Fruit fly (Drosophila melanogaster) whole organism, embryonic: ENCODE data around the gene CG2444.

Experiments
- Aef1 ChIP-seq: fragments of 200-800 bp; sonication (Bioruptor generic); IDR thresholded peaks from 3 replicates; pipeline ENCODE4 v1.3.6; 2022; ENCODE audit warnings: missing biosample characterization, missing genetic modification characterization
- Atf3 ChIP-seq: fragments of 200-800 bp; sonication (Bioruptor generic); optimal IDR thresholded peaks from 3 replicates; lab custom pipeline; 2016; ENCODE audit warnings: missing biosample characterization, missing genetic modification characterization
- Bgb ChIP-seq: fragments of 200-800 bp; sonication (Bioruptor generic); IDR thresholded peaks from 2 replicates; pipeline ENCODE4 v1.3.6; 2022; ENCODE audit warnings: missing biosample characterization, missing genetic modification characterization; ENCODE audit not compliant: partially characterized antibody
- CG13624 ChIP-seq: fragments of 200-800 bp; sonication (Bioruptor generic); optimal IDR thresholded peaks from 2 replicates; lab custom pipeline; 2016; ENCODE audit warnings: missing biosample characterization, missing genetic modification characterization
- CG14014 ChIP-seq: fragments of 200-800 bp; sonication (Bioruptor generic); IDR thresholded peaks from 2 replicates; pipeline ENCODE4 v1.3.6; 2022; ENCODE audit warnings: missing biosample characterization, missing genetic modification characterization
- CG17361 ChIP-seq: fragments of 200-800 bp; sonication (Bioruptor generic); IDR thresholded peaks from 3 replicates; pipeline ENCODE4 v1.3.6; 2022; ENCODE audit warnings: missing biosample characterization, missing genetic modification characterization
- CG2202 ChIP-seq: fragments of 200-800 bp; sonication (Bioruptor generic); optimal IDR thresholded peaks from 2 replicates; lab custom pipeline; 2018; ENCODE audit warnings: missing biosample characterization, mild to moderate bottlenecking, missing genetic modification characterization
- CG3163 ChIP-seq: fragments of 200-800 bp; sonication (Bioruptor generic); optimal IDR thresholded peaks from 3 replicates; lab custom pipeline; 2016; ENCODE audit warnings: missing biosample characterization, missing genetic modification characterization
- CG32532 ChIP-seq: fragments of 200-800 bp; sonication (Bioruptor generic); IDR thresholded peaks from 2 replicates; pipeline ENCODE4 v1.3.6; 2022; ENCODE audit warnings: missing biosample characterization, missing genetic modification characterization
- CG4730 ChIP-seq: fragments of 200-800 bp; sonication (Bioruptor generic); IDR thresholded peaks from 2 replicates; pipeline ENCODE4 v1.3.6; 2022; ENCODE audit warnings: missing biosample characterization, missing genetic modification characterization
- CG5245 ChIP-seq: fragments of 200-800 bp; sonication (Bioruptor generic); optimal IDR thresholded peaks from 3 replicates; lab custom pipeline; 2016; ENCODE audit warnings: missing biosample characterization, missing genetic modification characterization
- CG6765 ChIP-seq: fragments of 200-800 bp; sonication (Bioruptor generic); optimal IDR thresholded peaks from 3 replicates; lab custom pipeline; 2017; ENCODE audit warnings: missing biosample characterization, mild to moderate bottlenecking, missing genetic modification characterization
- CG7928 ChIP-seq: fragments of 200-800 bp; sonication (Bioruptor generic); optimal IDR thresholded peaks from 2 replicates; lab custom pipeline; 2017; ENCODE audit warnings: missing biosample characterization, mild to moderate bottlenecking, missing genetic modification characterization
- CG8478 ChIP-seq: fragments of >200 bp; optimal IDR thresholded peaks from 2 replicates; lab custom pipeline; 2018
- CHES-1-like ChIP-seq: fragments of 200-800 bp; sonication (Bioruptor generic); optimal IDR thresholded peaks from 2 replicates; lab custom pipeline; 2016; ENCODE audit warnings: missing biosample characterization, missing genetic modification characterization
- D ChIP-seq, 2 experiments: fragments of 200-800 bp in 1 of 2; fragments of >200 bp in 1 of 2; sonication (Bioruptor generic) in 1 of 2; optimal IDR thresholded peaks; 2 replicates in 1 of 2; 3 replicates in 1 of 2; lab custom pipeline; 2017; ENCODE audit warnings: mild to moderate bottlenecking in 1 of 2, missing biosample characterization in 1 of 2, missing genetic modification characterization in 1 of 2, missing genetic modification reagents in 1 of 2
- D19A ChIP-seq: fragments of 200-800 bp; optimal IDR thresholded peaks from 3 replicates; lab custom pipeline; 2019; ENCODE audit warnings: missing biosample characterization, mild to moderate bottlenecking, missing genetic modification characterization, moderate library complexity
- Dip2 ChIP-seq: fragments of 200-800 bp; sonication (Bioruptor generic); IDR thresholded peaks from 2 replicates; pipeline ENCODE4 v1.3.6; 2022; ENCODE audit warnings: missing biosample characterization, missing genetic modification characterization
- Doc3 ChIP-seq: fragments of 200-800 bp; sonication (Bioruptor generic); IDR thresholded peaks from 3 replicates; pipeline ENCODE4 v1.3.6; 2022; ENCODE audit warnings: missing biosample characterization, missing genetic modification characterization; ENCODE audit not compliant: partially characterized antibody
- HLH3B ChIP-seq: fragments of 200-800 bp; sonication (Bioruptor generic); IDR thresholded peaks from 2 replicates; pipeline ENCODE4 v1.3.6; 2022; ENCODE audit warnings: missing biosample characterization, missing genetic modification characterization
- Hr3 ChIP-seq: fragments of 200-800 bp; sonication (Bioruptor generic); optimal IDR thresholded peaks from 3 replicates; lab custom pipeline; 2016; ENCODE audit warnings: missing biosample characterization, missing genetic modification characterization
- Mad ChIP-seq: fragments of 200-800 bp; sonication (Bioruptor generic); optimal IDR thresholded peaks from 2 replicates; lab custom pipeline; 2016; ENCODE audit warnings: missing biosample characterization, missing genetic modification characterization
- Mrtf ChIP-seq: fragments of 200-800 bp; sonication (Bioruptor generic); IDR thresholded peaks from 3 replicates; pipeline ENCODE4 v1.3.6; 2022; ENCODE audit warnings: missing biosample characterization, missing genetic modification characterization
- Rfx ChIP-seq: fragments of 200-800 bp; sonication (Bioruptor generic); IDR thresholded peaks from 2 replicates; pipeline ENCODE4 v1.3.6; 2022; ENCODE audit warnings: missing biosample characterization, missing genetic modification characterization
- Six4 ChIP-seq: fragments of 200-800 bp; sonication (Bioruptor generic); optimal IDR thresholded peaks from 2 replicates; lab custom pipeline; 2016; ENCODE audit warnings: missing biosample characterization, missing genetic modification characterization
- Sox100B ChIP-seq: fragments of 200-800 bp; sonication (Bioruptor generic); optimal IDR thresholded peaks from 3 replicates; lab custom pipeline; 2018; ENCODE audit warnings: missing biosample characterization, mild to moderate bottlenecking, missing genetic modification characterization
- Tbp ChIP-seq: fragments of >200 bp; optimal IDR thresholded peaks from 2 replicates; lab custom pipeline; 2018; ENCODE audit warnings: missing biosample characterization, missing genetic modification characterization
- Xbp1 ChIP-seq: fragments of 200-800 bp; sonication (Bioruptor generic); optimal IDR thresholded peaks from 3 replicates; lab custom pipeline; 2016; ENCODE audit warnings: missing biosample characterization, mild to moderate bottlenecking, missing genetic modification characterization
- Xrp1 ChIP-seq: fragments of 200-800 bp; sonication (Bioruptor generic); IDR thresholded peaks from 2 replicates; pipeline ENCODE4 v1.3.6; 2022; ENCODE audit warnings: missing biosample characterization, missing genetic modification characterization
- ap ChIP-seq: fragments of 200-800 bp; sonication (Bioruptor generic); IDR thresholded peaks from 2 replicates; pipeline ENCODE4 v1.3.6; 2022; ENCODE audit warnings: missing biosample characterization, missing genetic modification characterization
- bbx ChIP-seq: fragments of 200-800 bp; sonication (Bioruptor generic); IDR thresholded peaks from 2 replicates; pipeline ENCODE4 v1.3.6; 2022; ENCODE audit warnings: missing biosample characterization, missing genetic modification characterization; ENCODE audit not compliant: partially characterized antibody
- cas ChIP-seq: fragments of 200-800 bp; sonication (Bioruptor generic); IDR thresholded peaks from 2 replicates; pipeline ENCODE4 v1.3.6; 2022; ENCODE audit warnings: missing biosample characterization, missing genetic modification characterization
- crc ChIP-seq: fragments of 200-800 bp; sonication (Bioruptor generic); optimal IDR thresholded peaks from 2 replicates; lab custom pipeline; 2016; ENCODE audit warnings: missing biosample characterization, missing genetic modification characterization
- eve ChIP-seq, 2 experiments: fragments of >200 bp; optimal IDR thresholded peaks; 2 replicates each; lab custom pipeline; 2017; ENCODE audit warnings: missing biosample characterization in 2 of 2, missing genetic modification characterization in 2 of 2
- fu2 ChIP-seq: fragments of 200-800 bp; sonication (Bioruptor generic); optimal IDR thresholded peaks from 2 replicates; lab custom pipeline; 2016; ENCODE audit warnings: missing biosample characterization, missing genetic modification characterization
- jumu ChIP-seq: fragments of 200-800 bp; sonication (Bioruptor generic); optimal IDR thresholded peaks from 3 replicates; lab custom pipeline; 2016; ENCODE audit warnings: missing biosample characterization, missing genetic modification characterization
- lilli ChIP-seq: fragments of 200-800 bp; sonication (Bioruptor generic); optimal IDR thresholded peaks from 3 replicates; lab custom pipeline; 2016; ENCODE audit warnings: missing biosample characterization, missing genetic modification characterization
- lola ChIP-seq, 3 experiments: fragments of >200 bp in 2 of 3; fragments of 200-800 bp in 1 of 3; sonication (Bioruptor generic) in 1 of 3; optimal IDR thresholded peaks; 2 replicates each; lab custom pipeline; 2017 to 2019; ENCODE audit warnings: missing biosample characterization in 3 of 3, missing genetic modification characterization in 3 of 3, mild to moderate bottlenecking in 1 of 3, moderate library complexity in 1 of 3
- mam ChIP-seq: fragments of 200-800 bp; sonication (Bioruptor generic); optimal IDR thresholded peaks from 3 replicates; lab custom pipeline; 2016; ENCODE audit warnings: missing biosample characterization, missing genetic modification characterization
- otp ChIP-seq: fragments of 200-800 bp; sonication (Bioruptor generic); IDR thresholded peaks from 3 replicates; pipeline ENCODE4, ENCODE4 v1.3.6; 2022; ENCODE audit warnings: missing biosample characterization, missing genetic modification characterization
- pfk ChIP-seq: fragments of 200-800 bp; sonication (Bioruptor generic); optimal IDR thresholded peaks from 2 replicates; lab custom pipeline; 2018; ENCODE audit warnings: missing biosample characterization, mild to moderate bottlenecking, missing genetic modification characterization, moderate library complexity
- ranshi ChIP-seq: fragments of 200-800 bp; sonication (Bioruptor generic); IDR thresholded peaks from 2 replicates; pipeline ENCODE4 v1.3.6; 2022; ENCODE audit warnings: missing biosample characterization, missing genetic modification characterization
- repo ChIP-seq: fragments of 200-800 bp; sonication (Bioruptor generic); optimal IDR thresholded peaks from 2 replicates; lab custom pipeline; 2016; ENCODE audit warnings: missing biosample characterization, missing genetic modification characterization
- row ChIP-seq: fragments of 200-800 bp; sonication (Bioruptor generic); IDR thresholded peaks from 3 replicates; pipeline ENCODE4 v1.3.6; 2022; ENCODE audit warnings: missing biosample characterization, missing genetic modification characterization
- sc ChIP-seq, 3 experiments: fragments of >200 bp in 2 of 3; fragments of 200-800 bp in 1 of 3; sonication (Bioruptor generic) in 1 of 3; optimal IDR thresholded peaks; 2 replicates in 2 of 3; 3 replicates in 1 of 3; lab custom pipeline; 2017; ENCODE audit warnings: mild to moderate bottlenecking in 1 of 3, missing biosample characterization in 1 of 3, missing genetic modification characterization in 1 of 3, missing genetic modification reagents in 1 of 3
- sens-2 ChIP-seq: fragments of 200-800 bp; sonication (Bioruptor generic); IDR thresholded peaks from 2 replicates; pipeline ENCODE4 v1.3.6; 2022; ENCODE audit warnings: missing biosample characterization, missing genetic modification characterization
- tin ChIP-seq: fragments of 200-800 bp; sonication (Bioruptor generic); optimal IDR thresholded peaks from 3 replicates; lab custom pipeline; 2016; ENCODE audit warnings: missing biosample characterization, missing genetic modification characterization
- toy ChIP-seq: fragments of 200-800 bp; sonication (Bioruptor generic); IDR thresholded peaks from 2 replicates; pipeline ENCODE4 v1.3.6; 2022; ENCODE audit warnings: missing biosample characterization, missing genetic modification characterization
- ttk ChIP-seq: fragments of 200-800 bp; sonication (Bioruptor generic); IDR thresholded peaks from 2 replicates; pipeline ENCODE4 v2.1.2; 2022; ENCODE audit warnings: missing biosample characterization, missing genetic modification characterization

Gene CG2444

dm6 chrX:11715937-11716730 lies 11.0 kb upstream of the CG2444 start (continued):
- TF ChIP-seq bbx (GFP tag; lab: Robert Waterston, UW) (peak; percentile 78), lola (GFP tag; optimal IDR thresholded peaks at IDR 0.05; lab: Kevin White, UChicago) (peak in 1 of 3 experiments; percentile 91), CHES-1-like (GFP tag; lab: Kevin White, UChicago) (peak; percentile 88), Doc3 (GFP tag; lab: Robert Waterston, UW) (peak; percentile 58), CG3163 (GFP tag; lab: Kevin White, UChicago) (peak; percentile 67), Dip2 (GFP tag; lab: Robert Waterston, UW) (no peak), eve (GFP tag; optimal IDR thresholded peaks at IDR 0.05; lab: Kevin White, UChicago) (no peak), CG2202 (tag; lab: Kevin White, UChicago) (peak; percentile 65), CG13624 (GFP tag; lab: Kevin White, UChicago) (peak; percentile 95), CG8478 (lab: Kevin White, UChicago) (no peak), otp (GFP tag; lab: Robert Waterston, UW) (peak; percentile 70; the same call in 2 of the 3 replicates), toy (GFP tag; lab: Robert Waterston, UW) (peak; percentile 51; the same call in 1 of the 2 replicates), row (GFP tag; lab: Robert Waterston, UW) (peak; percentile 97), ttk (GFP tag; lab: Robert Waterston, UW) (peak; percentile 72), HLH3B (GFP tag; lab: Robert Waterston, UW) (peak; percentile 80), mam (GFP tag; lab: Kevin White, UChicago) (peak; percentile 89), Rfx (peak; percentile 87), CG17361 (peak; percentile 89), Mrtf (GFP tag; lab: Robert Waterston, UW) (peak; percentile 81), repo (peak; percentile 64), CG7928 (GFP tag; lab: Kevin White, UChicago) (peak; percentile 13), Tbp (no peak), D (optimal IDR thresholded peaks at IDR 0.05; lab: Kevin White, UChicago) (no peak), D (GFP tag; optimal IDR thresholded peaks at IDR 0.05; lab: Kevin White, UChicago) (peak; percentile 87), Hr3 (GFP tag; lab: Kevin White, UChicago) (peak; percentile 87), lilli (peak; percentile 83), cas (GFP tag; lab: Robert Waterston, UW) (peak; percentile 48; the same call in 1 of the 2 replicates), Bgb (peak; percentile 51), CG4730 (GFP tag; lab: Robert Waterston, UW) (peak; percentile 70), Sox100B (GFP tag; lab: Kevin White, UChicago) (peak; percentile 89), crc (peak; percentile 71), sc (optimal IDR thresholded peaks at IDR 0.05; lab: Kevin White, UChicago) (no peak), sc (GFP tag; optimal IDR thresholded peaks at IDR 0.05; lab: Kevin White, UChicago) (peak; percentile 85), jumu (GFP tag; lab: Kevin White, UChicago) (peak; percentile 72), Xrp1 (GFP tag; lab: Robert Waterston, UW) (peak; percentile 86), Six4 (GFP tag; lab: Kevin White, UChicago) (peak; percentile 83), ranshi (peak; percentile 73; the same call in 1 of the 2 replicates), CG5245 (peak; percentile 60), CG32532 (GFP tag; lab: Robert Waterston, UW) (peak; percentile 81), sens-2 (GFP tag; lab: Robert Waterston, UW) (peak; percentile 34; the same call in 1 of the 2 replicates), Aef1 (peak; percentile 71), CG6765 (peak; percentile 80), Xbp1 (GFP tag; lab: Kevin White, UChicago) (peak; percentile 88), D19A (tag; lab: Kevin White, UChicago) (peak; percentile 100), ap (GFP tag; lab: Robert Waterston, UW) (peak; percentile 67), fu2 (GFP tag; lab: Kevin White, UChicago) (peak; percentile 81), CG14014 (GFP tag; lab: Robert Waterston, UW) (peak; percentile 58), pfk (GFP tag; lab: Kevin White, UChicago) (peak; percentile 50), Atf3 (GFP tag; lab: Kevin White, UChicago) (peak; percentile 61), Mad (GFP tag; lab: Kevin White, UChicago) (peak; percentile 83), tin (GFP tag; lab: Kevin White, UChicago) (peak; percentile 82)
